Fruit fly (Drosophila melanogaster) Kc167 (cell line): ENCODE data around the gene CG33095.

ENCODE experiments used
- h ChIP-seq: fragments of >200 bp; optimal IDR thresholded peaks from 3 replicates; lab custom pipeline; 2018; ENCODE audit warnings: missing external identifiers
- insv ChIP-seq: fragments of >200 bp; optimal IDR thresholded peaks from 3 replicates; lab custom pipeline; 2018; ENCODE audit warnings: missing external identifiers

dm6 chr3R:25056016-25056415, 41.5 kb upstream of the CG33095 start, which contains the start of the genes CG31111 and stac:
- no peak for TF ChIP-seq h
- TF ChIP-seq insv (lab: Kevin White, UChicago): no peak
